Worm (Caenorhabditis elegans): ENCODE measurements around the gene sru-24.

DNA sequence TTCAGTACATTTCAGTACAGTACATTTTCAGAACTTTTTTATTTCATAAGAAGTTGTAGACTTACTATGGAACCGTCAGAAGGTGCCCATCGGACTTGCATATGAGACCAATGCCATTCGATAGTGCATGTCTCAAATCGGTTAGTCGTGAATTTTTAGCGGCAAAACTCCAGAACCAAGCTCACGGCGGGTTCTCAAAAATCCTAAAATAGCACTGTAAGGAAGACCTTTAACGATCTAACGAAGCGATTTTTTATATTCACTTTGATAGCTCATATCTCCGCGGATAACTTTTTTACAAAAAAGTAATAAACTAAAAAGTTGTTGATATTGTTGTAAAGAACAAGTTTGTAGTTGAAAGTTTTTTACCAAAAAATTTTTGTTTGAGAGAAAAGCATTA lies 3.0 kb upstream of the sru-24 start, which contains the start of gene sru-25:
- no peak for TF ChIP-seq mep-1 (tag; optimal IDR thresholded peaks at IDR 0.05)
- TF ChIP-seq nhr-28 (tag; optimal IDR thresholded peaks at IDR 0.05): no peak
- no peak for TF ChIP-seq unc-39 (tag; optimal IDR thresholded peaks at IDR 0.05)
- no peak for TF ChIP-seq sem-2 (GFP tag; optimal IDR thresholded peaks at IDR 0.05)
- no peak for TF ChIP-seq cnd-1 (tag; optimal IDR thresholded peaks at IDR 0.05)
- no peak for TF ChIP-seq ham-2 (GFP tag; optimal IDR thresholded peaks at IDR 0.05)
- TF ChIP-seq unc-62 (GFP tag; optimal IDR thresholded peaks at IDR 0.05): no peak
- TF ChIP-seq nhr-237 (tag; optimal IDR thresholded peaks at IDR 0.05): no peak
- no peak for TF ChIP-seq flh-1 (GFP tag; optimal IDR thresholded peaks at IDR 0.05)
- TF ChIP-seq ztf-11 (tag; optimal IDR thresholded peaks at IDR 0.05): no peak
- no peak for TF ChIP-seq nhr-12 (tag; optimal IDR thresholded peaks at IDR 0.05)
- TF ChIP-seq snpc-4 (tag; optimal IDR thresholded peaks at IDR 0.05): no peak
- TF ChIP-seq lin-13 (tag; optimal IDR thresholded peaks at IDR 0.05): no peak
- no peak for TF ChIP-seq ces-1 (GFP tag; optimal IDR thresholded peaks at IDR 0.05)

Measured in whole organism, mixed stage, embryonic.